Worm (Caenorhabditis elegans): ENCODE results near the gene srab-14.
A peak's percentile ranks its signal among the peaks of the same experiment; 100 is the strongest.

The srab-14 gene

DNA sequence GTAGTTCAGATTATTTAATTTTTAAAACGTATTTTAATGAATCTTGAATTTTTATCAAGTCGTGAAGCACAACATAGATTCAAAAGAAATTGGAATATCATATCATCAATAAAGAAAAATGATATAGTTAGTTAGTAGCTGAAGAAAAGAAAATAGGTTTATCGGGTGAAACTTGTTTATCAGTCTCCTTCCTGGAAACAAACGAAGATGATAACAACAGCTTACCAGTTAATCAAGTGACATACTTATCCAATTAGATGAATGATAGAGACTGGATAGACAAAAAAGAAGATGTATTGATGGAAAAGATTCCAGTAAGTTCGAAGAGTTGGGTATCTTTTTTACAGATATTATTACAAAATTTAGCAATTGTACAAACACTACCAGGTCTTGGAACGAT lies 43.7 kb upstream of the srab-14 start:
- no peak for TF ChIP-seq ceh-6 (GFP tag; optimal IDR thresholded peaks at IDR 0.05)
- no peak for TF ChIP-seq mec-3 (tag; optimal IDR thresholded peaks at IDR 0.05; ENCODE audit: borderline replicate concordance)
- TF ChIP-seq C08G9.2 (tag; optimal IDR thresholded peaks at IDR 0.05), result no peak
- no peak for TF ChIP-seq hlh-15 (tag; optimal IDR thresholded peaks at IDR 0.05)
- TF ChIP-seq ceh-18 (tag; optimal IDR thresholded peaks at IDR 0.05), result no peak
- no peak for TF ChIP-seq fkh-6 (tag; optimal IDR thresholded peaks at IDR 0.05)
- TF ChIP-seq ceh-48 (tag; optimal IDR thresholded peaks at IDR 0.05), result no peak
- TF ChIP-seq elt-2 (tag; optimal IDR thresholded peaks at IDR 0.05), result no peak
- no peak for TF ChIP-seq unc-86 (tag; optimal IDR thresholded peaks at IDR 0.05)
- no peak for TF ChIP-seq elt-4 (tag; optimal IDR thresholded peaks at IDR 0.05)
- no peak for TF ChIP-seq unc-55 (GFP tag; optimal IDR thresholded peaks at IDR 0.05)
- no peak for TF ChIP-seq ttx-3 (tag; optimal IDR thresholded peaks at IDR 0.05)
- no peak for TF ChIP-seq ref-2 (tag; optimal IDR thresholded peaks at IDR 0.05)
- no peak for TF ChIP-seq odd-2 (tag; optimal IDR thresholded peaks at IDR 0.05)
- TF ChIP-seq lim-6 (tag; optimal IDR thresholded peaks at IDR 0.05), result no peak
- TF ChIP-seq nhr-11 (tag; optimal IDR thresholded peaks at IDR 0.05), result no peak
- TF ChIP-seq ahr-1 (tag; optimal IDR thresholded peaks at IDR 0.05), result no peak

DNA sequence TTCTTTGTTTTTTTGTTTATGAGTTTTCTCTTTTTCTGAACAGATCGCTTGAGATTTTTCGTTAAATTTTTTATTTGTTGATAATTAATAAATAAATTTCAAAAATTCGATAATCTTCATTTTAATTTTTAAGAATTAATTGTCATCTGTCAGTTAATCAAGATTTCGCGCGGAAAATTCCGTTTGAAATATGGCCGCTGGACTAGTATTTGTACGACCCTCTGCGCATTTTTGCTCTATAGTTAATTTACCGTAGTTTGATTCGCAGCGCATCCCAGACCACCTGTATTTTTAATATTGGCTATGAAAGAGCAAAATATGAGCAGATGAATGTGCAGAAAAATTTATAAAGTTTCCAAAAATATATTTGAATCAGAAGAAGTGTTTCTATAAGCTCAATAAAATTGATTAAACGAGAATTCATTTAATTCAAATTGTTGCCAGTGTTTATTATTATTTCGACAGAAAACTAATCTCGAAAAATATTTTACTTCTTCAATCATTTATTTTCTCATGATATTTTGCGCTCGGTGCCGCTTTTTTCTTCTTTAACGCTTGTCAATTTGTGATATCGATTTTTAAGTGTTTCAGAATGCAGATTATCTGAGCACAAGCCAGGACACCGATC lies 38.4 kb upstream of the srab-14 start, which contains the start of gene nfi-1:
TSS of gene nfi-1 (plus strand) at position 578 of the 628 bp plus-strand sequence.
- TF ChIP-seq dmd-4 (tag; optimal IDR thresholded peaks at IDR 0.05; ENCODE audit: borderline replicate concordance) (no peak), ceh-2 (tag; optimal IDR thresholded peaks at IDR 0.05) (peak; percentile 70), ceh-14 (tag; optimal IDR thresholded peaks at IDR 0.05) (no peak), K09A11.1 (tag; optimal IDR thresholded peaks at IDR 0.05; ENCODE audit: insufficient read depth) (no peak), pros-1 (tag; optimal IDR thresholded peaks at IDR 0.05) (no peak), C08G9.2 (tag; optimal IDR thresholded peaks at IDR 0.05) (peak; percentile 74), fax-1 (tag; optimal IDR thresholded peaks at IDR 0.05) (peak; percentile 17), syd-9 (tag; optimal IDR thresholded peaks at IDR 0.05) (no peak), tbx-7 (tag; optimal IDR thresholded peaks at IDR 0.05) (no peak), hlh-6 (tag; optimal IDR thresholded peaks at IDR 0.05) (no peak), unc-3 (GFP tag; conservative IDR thresholded peaks at IDR 0.05) (no peak), unc-3 (tag; optimal IDR thresholded peaks at IDR 0.05) (no peak), madf-2 (tag; optimal IDR thresholded peaks at IDR 0.05) (no peak), che-1 (tag; optimal IDR thresholded peaks at IDR 0.05) (no peak), sdc-2 (tag; optimal IDR thresholded peaks at IDR 0.05) (no peak), ceh-48 (tag; optimal IDR thresholded peaks at IDR 0.05) (no peak), nhr-232 (tag; optimal IDR thresholded peaks at IDR 0.05) (no peak), sox-4 (tag; optimal IDR thresholded peaks at IDR 0.05) (no peak), ceh-6 (GFP tag; optimal IDR thresholded peaks at IDR 0.05) (no peak), hlh-15 (tag; optimal IDR thresholded peaks at IDR 0.05) (no peak), lim-6 (tag; optimal IDR thresholded peaks at IDR 0.05) (peak; percentile 7), ttx-3 (tag; optimal IDR thresholded peaks at IDR 0.05) (no peak), K02D7.2 (tag; optimal IDR thresholded peaks at IDR 0.05) (no peak), hlh-13 (GFP tag; optimal IDR thresholded peaks at IDR 0.05) (no peak), elt-2 (tag; optimal IDR thresholded peaks at IDR 0.05) (peak; percentile 44), tbx-2 (tag; optimal IDR thresholded peaks at IDR 0.05) (peak; percentile 62), gmeb-2 (tag; optimal IDR thresholded peaks at IDR 0.05) (no peak), pat-9 (tag; optimal IDR thresholded peaks at IDR 0.05) (no peak), mec-3 (tag; optimal IDR thresholded peaks at IDR 0.05; ENCODE audit: borderline replicate concordance) (no peak), Y22D7AL.16 (tag; optimal IDR thresholded peaks at IDR 0.05) (no peak), ceh-31 (tag; optimal IDR thresholded peaks at IDR 0.05) (peak; percentile 67), rnt-1 (tag; optimal IDR thresholded peaks at IDR 0.05) (no peak), T23F11.4 (GFP tag; optimal IDR thresholded peaks at IDR 0.05) (no peak), hlh-8 (tag; optimal IDR thresholded peaks at IDR 0.05) (peak; percentile 38), pha-4 (tag; optimal IDR thresholded peaks at IDR 0.05) (no peak), elt-4 (tag; optimal IDR thresholded peaks at IDR 0.05) (no peak), ahr-1 (tag; optimal IDR thresholded peaks at IDR 0.05) (no peak), ref-2 (tag; optimal IDR thresholded peaks at IDR 0.05) (no peak), unc-42 (tag; optimal IDR thresholded peaks at IDR 0.05) (peak; percentile 47), lin-11 (tag; optimal IDR thresholded peaks at IDR 0.05) (no peak), pqm-1 (tag; optimal IDR thresholded peaks at IDR 0.05) (no peak), ets-4 (tag; optimal IDR thresholded peaks at IDR 0.05) (peak; percentile 61), pha-2 (tag; optimal IDR thresholded peaks at IDR 0.05) (no peak)

All from whole organism, late embryonic.